Fruit fly (Drosophila melanogaster): ENCODE results near the gene Nrd1.

Gene Nrd1

dm6 chrX:11837926-11838325 lies 30.8 kb downstream of the Nrd1 start, which contains the start of gene CG15741:
TSS of gene CG15741 (minus strand) at chrX:11838026.
- TF ChIP-seq noc (tag; optimal IDR thresholded peaks at IDR 0.05) = no peak

- TF ChIP-seq noc (tag; optimal IDR thresholded peaks at IDR 0.05) = no peak
Measured at dm6 chrX:11828336-11829007, 40.2 kb downstream of the Nrd1 start.

dm6 chrX:11823003-11823402 lies 45.7 kb downstream of the Nrd1 start:
- no peak for TF ChIP-seq noc (tag; optimal IDR thresholded peaks at IDR 0.05)

- peak; percentile 11 for TF ChIP-seq noc (tag; optimal IDR thresholded peaks at IDR 0.05)
Measured at dm6 chrX:11821946-11822345, 46.7 kb downstream of the Nrd1 start.

dm6 chrX:11820284-11821075 lies 48.2 kb downstream of the Nrd1 start:
- TF ChIP-seq noc (tag; optimal IDR thresholded peaks at IDR 0.05) = peak; percentile 41

dm6 chrX:11819241-11819862 lies 49.3 kb downstream of the Nrd1 start:
- no peak for TF ChIP-seq noc (tag; optimal IDR thresholded peaks at IDR 0.05)

- no peak for TF ChIP-seq noc (tag; optimal IDR thresholded peaks at IDR 0.05)
Measured at dm6 chrX:11818767-11819089, 50.0 kb downstream of the Nrd1 start.

- peak; percentile 93 for TF ChIP-seq noc (tag; optimal IDR thresholded peaks at IDR 0.05)
Measured at dm6 chrX:11818047-11818766, 50.5 kb downstream of the Nrd1 start.

dm6 chrX:11817183-11817972 lies 51.3 kb downstream of the Nrd1 start:
- TF ChIP-seq noc (tag; optimal IDR thresholded peaks at IDR 0.05) = no peak

dm6 chrX:11816434-11816948 lies 52.2 kb downstream of the Nrd1 start, which contains the start of the genes CG1578 and rudhira:
TSS of gene CG1578 (minus strand) at chrX:11816551.
TSS of gene rudhira (plus strand) at chrX:11816898.
- no peak for TF ChIP-seq noc (tag; optimal IDR thresholded peaks at IDR 0.05)

- no peak for TF ChIP-seq noc (tag; optimal IDR thresholded peaks at IDR 0.05)
Measured at dm6 chrX:11815356-11816270, 53.1 kb downstream of the Nrd1 start.
